Worm (Caenorhabditis elegans) whole organism, L1 larva: ENCODE data around the gene R11E3.19.

Experiments used
- C16A3.4 ChIP-seq: fragments of 150-350 bp; optimal IDR thresholded peaks from 2 replicates; lab custom pipeline; 2014; ENCODE audit warnings: missing biosample characterization, missing genetic modification characterization
- F16B12.6 ChIP-seq: fragments of 150-350 bp; optimal IDR thresholded peaks from 2 replicates; lab custom pipeline; 2014; ENCODE audit warnings: missing biosample characterization, missing genetic modification characterization
- alr-1 ChIP-seq: fragments of 200-800 bp; sonication (Bioruptor generic); optimal IDR thresholded peaks from 2 replicates; lab custom pipeline; 2018; ENCODE audit warnings: borderline replicate concordance, mild to moderate bottlenecking, missing genetic modification characterization, missing compliant biosample characterization
- aly-2 ChIP-seq: fragments of 150-350 bp; optimal IDR thresholded peaks from 2 replicates; lab custom pipeline; 2014; ENCODE audit warnings: missing biosample characterization, missing genetic modification characterization
- ceh-8 ChIP-seq: fragments of 200-800 bp; sonication (Bioruptor generic); optimal IDR thresholded peaks from 2 replicates; lab custom pipeline; 2018; ENCODE audit warnings: mild to moderate bottlenecking, missing genetic modification characterization, moderate library complexity, missing compliant biosample characterization
- ceh-90 ChIP-seq: sonication (generic microtip); optimal IDR thresholded peaks from 2 replicates; lab custom pipeline; 2016; ENCODE audit warnings: missing genetic modification characterization, missing compliant biosample characterization
- dpl-1 ChIP-seq, 3 experiments: fragments of 150-350 bp in 2 of 3; sonication (generic microtip) in 1 of 3; optimal IDR thresholded peaks; 2 replicates each; lab custom pipeline; 2014 to 2017; ENCODE audit warnings: missing biosample characterization in 3 of 3, missing genetic modification characterization in 3 of 3, missing genetic modification reagents in 3 of 3
- efl-1 ChIP-seq, 4 experiments: fragments of 150-350 bp; optimal IDR thresholded peaks in 3 of 4; peaks in 1 of 4; 1 replicate in 1 of 4; 2 replicates in 3 of 4; lab custom pipeline; 2014; ENCODE audit warnings: missing biosample characterization in 2 of 4, missing genetic modification characterization in 2 of 4, missing genetic modification reagents in 2 of 4
- egl-13 ChIP-seq: sonication (generic microtip); optimal IDR thresholded peaks from 2 replicates; lab custom pipeline; 2016; ENCODE audit warnings: missing genotype, missing genetic modification reagents, missing genetic modification characterization, missing compliant biosample characterization
- egl-27 ChIP-seq, 2 experiments: fragments of 150-350 bp in 1 of 2; sonication (generic microtip); optimal IDR thresholded peaks; 3 replicates each; lab custom pipeline; 2017 to 2018; ENCODE audit warnings: missing biosample characterization in 2 of 2, missing genetic modification characterization in 2 of 2, missing genetic modification reagents in 2 of 2
- elt-2 ChIP-seq: sonication (generic microtip); optimal IDR thresholded peaks from 2 replicates; lab custom pipeline; 2016; ENCODE audit warnings: missing genetic modification characterization, mild to moderate bottlenecking, inconsistent platforms, missing compliant biosample characterization, missing genetic modification reagents
- elt-3 ChIP-seq, 6 experiments: fragments of 150-350 bp in 1 of 6; sonication (generic microtip); optimal IDR thresholded peaks; 2 replicates each; lab custom pipeline; 2017 to 2018; ENCODE audit warnings: missing biosample characterization in 6 of 6, missing genetic modification characterization in 6 of 6, inconsistent platforms in 1 of 6
- hpl-2 ChIP-seq: fragments of 150-350 bp; optimal IDR thresholded peaks from 2 replicates; lab custom pipeline; 2014; ENCODE audit warnings: missing biosample characterization, missing genetic modification reagents, missing genetic modification characterization
- isw-1 ChIP-seq: fragments of 200-800 bp; sonication (Bioruptor generic); IDR thresholded peaks from 2 replicates; pipeline ENCODE4 v1.3.6; 2022; ENCODE audit warnings: missing genetic modification characterization, missing compliant biosample characterization
- lin-15B ChIP-seq: fragments of 150-350 bp; sonication (generic microtip); optimal IDR thresholded peaks from 3 replicates; lab custom pipeline; 2014; ENCODE audit warnings: missing biosample characterization, missing genetic modification characterization
- lin-35 ChIP-seq, 2 experiments: fragments of 150-350 bp; optimal IDR thresholded peaks; 2 replicates each; lab custom pipeline; 2014; ENCODE audit warnings: missing biosample characterization in 2 of 2, missing genetic modification characterization in 2 of 2, missing genetic modification reagents in 2 of 2
- lin-39 ChIP-seq: fragments of 150-350 bp; optimal IDR thresholded peaks from 2 replicates; lab custom pipeline; 2014; ENCODE audit warnings: missing biosample characterization, missing genetic modification reagents, missing genetic modification characterization
- mdl-1 ChIP-seq, 2 experiments: fragments of 150-350 bp; optimal IDR thresholded peaks; 2 replicates each; lab custom pipeline; 2014 to 2017; ENCODE audit warnings: missing biosample characterization in 2 of 2, missing genetic modification characterization in 2 of 2, inconsistent platforms in 1 of 2
- nhr-11 ChIP-seq: fragments of 150-350 bp; optimal IDR thresholded peaks from 2 replicates; lab custom pipeline; 2014; ENCODE audit warnings: missing biosample characterization, missing genetic modification characterization
- nhr-12 ChIP-seq: sonication (generic microtip); optimal IDR thresholded peaks from 2 replicates; lab custom pipeline; 2017; ENCODE audit warnings: missing biosample characterization, missing genetic modification characterization
- nhr-20 ChIP-seq: sonication (generic microtip); optimal IDR thresholded peaks from 2 replicates; lab custom pipeline; 2016; ENCODE audit warnings: mild to moderate bottlenecking, missing genetic modification characterization, missing compliant biosample characterization
- nhr-237 ChIP-seq: fragments of 150-350 bp; optimal IDR thresholded peaks from 2 replicates; lab custom pipeline; 2014; ENCODE audit warnings: missing biosample characterization, missing genetic modification characterization
- nhr-28 ChIP-seq: fragments of 150-350 bp; optimal IDR thresholded peaks from 2 replicates; lab custom pipeline; 2014; ENCODE audit warnings: missing biosample characterization, missing genetic modification characterization
- nhr-71 ChIP-seq: sonication (generic microtip); optimal IDR thresholded peaks from 2 replicates; lab custom pipeline; 2016; ENCODE audit warnings: mild to moderate bottlenecking, missing genetic modification characterization, moderate library complexity, missing compliant biosample characterization
- nhr-77 ChIP-seq: fragments of 150-350 bp; optimal IDR thresholded peaks from 2 replicates; lab custom pipeline; 2014; ENCODE audit warnings: missing biosample characterization, missing genetic modification characterization
- nhr-84 ChIP-seq: sonication (generic microtip); optimal IDR thresholded peaks from 2 replicates; lab custom pipeline; 2017; ENCODE audit warnings: missing biosample characterization, missing genetic modification characterization
- nhr-85 ChIP-seq: sonication (generic microtip); peaks from one replicate; lab custom pipeline; 2016; ENCODE audit warnings: missing genetic modification characterization, inconsistent platforms, missing compliant biosample characterization
- nhr-90 ChIP-seq: sonication (generic microtip); optimal IDR thresholded peaks from 2 replicates; lab custom pipeline; 2016; ENCODE audit warnings: mild to moderate bottlenecking, missing genetic modification characterization, missing compliant biosample characterization; ENCODE audit not compliant: poor library complexity
- skn-1 ChIP-seq: fragments of 150-350 bp; optimal IDR thresholded peaks from 2 replicates; lab custom pipeline; 2014; ENCODE audit warnings: missing biosample characterization, missing genetic modification characterization
- snpc-4 ChIP-seq: fragments of 150-350 bp; optimal IDR thresholded peaks from 2 replicates; lab custom pipeline; 2014; ENCODE audit warnings: missing biosample characterization, missing genetic modification characterization
- snu-23 ChIP-seq: sonication (generic microtip); optimal IDR thresholded peaks from 2 replicates; lab custom pipeline; 2016; ENCODE audit warnings: missing genetic modification characterization, missing compliant biosample characterization
- sptf-1 ChIP-seq: fragments of 150-350 bp; optimal IDR thresholded peaks from 2 replicates; lab custom pipeline; 2014; ENCODE audit warnings: missing biosample characterization, missing genetic modification characterization
- swsn-7 ChIP-seq: sonication (generic microtip); optimal IDR thresholded peaks from 2 replicates; lab custom pipeline; 2016; ENCODE audit warnings: missing genetic modification characterization, missing compliant biosample characterization
- unc-130 ChIP-seq: fragments of 150-350 bp; optimal IDR thresholded peaks from 2 replicates; lab custom pipeline; 2017; ENCODE audit warnings: missing biosample characterization, missing genetic modification characterization, inconsistent platforms
- unc-86 ChIP-seq: sonication (generic microtip); optimal IDR thresholded peaks from 2 replicates; lab custom pipeline; 2016; ENCODE audit warnings: missing genetic modification characterization, missing compliant biosample characterization
- vab-15 ChIP-seq: sonication (generic microtip); optimal IDR thresholded peaks from 2 replicates; lab custom pipeline; 2017; ENCODE audit warnings: missing genotype, mild to moderate bottlenecking, missing genetic modification characterization, missing compliant biosample characterization
- xbp-1 ChIP-seq: sonication (generic microtip); optimal IDR thresholded peaks from 2 replicates; lab custom pipeline; 2016; ENCODE audit warnings: missing genetic modification characterization, missing compliant biosample characterization
- zip-4 ChIP-seq: fragments of 200-800 bp; sonication (Bioruptor generic); optimal IDR thresholded peaks from 2 replicates; lab custom pipeline; 2018; ENCODE audit warnings: mild to moderate bottlenecking, missing genetic modification characterization, moderate library complexity, missing compliant biosample characterization
- ztf-4 ChIP-seq: fragments of 150-350 bp; optimal IDR thresholded peaks from 2 replicates; lab custom pipeline; 2014; ENCODE audit warnings: missing biosample characterization, missing genetic modification characterization

R11E3.19 gene

ce11 chrIV:4776001-4776400 lies at the start of gene R11E3.19:
Gene R11E3.19 (minus strand): TSS chrIV:4776101.
- TF ChIP-seq vab-15 (tag; lab: Kevin White, UChicago): no peak

- TF ChIP-seq efl-1 (optimal IDR thresholded peaks at IDR 0.05; lab: Kevin White, UChicago): no peak
- peak in 1 of 2 experiments; percentile 54 for TF ChIP-seq efl-1 (GFP tag; optimal IDR thresholded peaks at IDR 0.05 in 1 of 2; lab: Kevin White, UChicago)
- TF ChIP-seq nhr-12: no peak
- no peak for TF ChIP-seq egl-27 (tag; optimal IDR thresholded peaks at IDR 0.05; lab: Kevin White, UChicago)
Observed at ce11 chrIV:4821843-4822242, 45.9 kb upstream of the R11E3.19 start.

ce11 chrIV:4821054-4821453 lies 45.2 kb upstream of the R11E3.19 start, which contains the start of gene H06H21.8:
Gene H06H21.8 (minus strand): TSS chrIV:4821131.
- TF ChIP-seq mdl-1 (tag; optimal IDR thresholded peaks at IDR 0.05; lab: Kevin White, UChicago) (no peak), lin-35 (GFP tag; optimal IDR thresholded peaks at IDR 0.05; lab: Kevin White, UChicago) (peak in 1 of 2 experiments; percentile 11), elt-2 (peak; percentile 35), efl-1 (optimal IDR thresholded peaks at IDR 0.05; lab: Kevin White, UChicago) (no peak), efl-1 (GFP tag; optimal IDR thresholded peaks at IDR 0.05 in 1 of 2; lab: Kevin White, UChicago) (peak in 1 of 2 experiments; percentile 76)
- TF ChIP-seq, all 84 proteins: peak for 3

ce11 chrIV:4814185-4814584 lies 38.3 kb upstream of the R11E3.19 start, which contains the start of gene srw-94:
Gene srw-94 (plus strand): TSS chrIV:4814485.
- TF ChIP-seq lin-39: no peak
- no peak for TF ChIP-seq snpc-4 (tag; lab: Kevin White, UChicago)
- TF ChIP-seq lin-15B (tag; lab: Kevin White, UChicago): no peak
- TF ChIP-seq hpl-2 (GFP tag; lab: Kevin White, UChicago): no peak
- no peak for TF ChIP-seq sptf-1 (tag; lab: Kevin White, UChicago)
- no peak for TF ChIP-seq F16B12.6 (tag; lab: Kevin White, UChicago)
- no peak for TF ChIP-seq ceh-90 (tag; lab: Kevin White, UChicago)
- no peak for TF ChIP-seq ztf-4
- no peak for TF ChIP-seq unc-130
- TF ChIP-seq snu-23 (GFP tag; lab: Kevin White, UChicago): no peak
- TF ChIP-seq elt-3 (tag; optimal IDR thresholded peaks at IDR 0.05; lab: Kevin White, UChicago): no peak
- TF ChIP-seq nhr-237 (tag; lab: Kevin White, UChicago): no peak
- no peak for TF ChIP-seq nhr-90
- no peak for TF ChIP-seq dpl-1 (GFP tag; optimal IDR thresholded peaks at IDR 0.05; lab: Kevin White, UChicago)
- TF ChIP-seq ceh-8 (GFP tag; lab: Kevin White, UChicago): no peak
- no peak for TF ChIP-seq nhr-11
- no peak for TF ChIP-seq alr-1 (tag; lab: Kevin White, UChicago)
- no peak for TF ChIP-seq nhr-28 (tag; lab: Kevin White, UChicago)
- no peak for TF ChIP-seq nhr-71 (tag; lab: Kevin White, UChicago)
- TF ChIP-seq nhr-20 (tag; lab: Kevin White, UChicago): no peak

ce11 chrIV:4811863-4812262 lies 36.0 kb upstream of the R11E3.19 start, which contains the start of gene srw-95:
Gene srw-95 (plus strand): TSS chrIV:4812075.
- TF ChIP-seq C16A3.4 (tag; lab: Kevin White, UChicago) (no peak), ceh-90 (tag; lab: Kevin White, UChicago) (no peak), efl-1 (optimal IDR thresholded peaks at IDR 0.05; lab: Kevin White, UChicago) (no peak), efl-1 (GFP tag; optimal IDR thresholded peaks at IDR 0.05 in 1 of 2; lab: Kevin White, UChicago) (peak in 1 of 2 experiments; percentile 83), egl-27 (tag; optimal IDR thresholded peaks at IDR 0.05; lab: Kevin White, UChicago) (no peak), dpl-1 (GFP tag; optimal IDR thresholded peaks at IDR 0.05; lab: Kevin White, UChicago) (no peak), nhr-84 (no peak)

ce11 chrIV:4810377-4810984 lies 34.6 kb upstream of the R11E3.19 start, which contains the start of gene eif-1.A:
Gene eif-1.A (plus strand): TSS chrIV:4810934.
- TF ChIP-seq nhr-77 (tag; lab: Kevin White, UChicago) (no peak), lin-39 (peak; percentile 12), C16A3.4 (tag; lab: Kevin White, UChicago) (peak; percentile 75), nhr-90 (peak; percentile 54), elt-3 (tag; optimal IDR thresholded peaks at IDR 0.05; lab: Kevin White, UChicago) (peak in 1 of 6 experiments; percentile 61), efl-1 (optimal IDR thresholded peaks at IDR 0.05; lab: Kevin White, UChicago) (peak; percentile 63 to 66), efl-1 (GFP tag; optimal IDR thresholded peaks at IDR 0.05 in 1 of 2; lab: Kevin White, UChicago) (peak; percentile 69 to 96), unc-86 (tag; lab: Kevin White, UChicago) (peak; percentile 7), xbp-1 (tag; lab: Kevin White, UChicago) (peak; percentile 45), zip-4 (GFP tag; lab: Kevin White, UChicago) (no peak), nhr-20 (tag; lab: Kevin White, UChicago) (peak; percentile 54), aly-2 (no peak), alr-1 (tag; lab: Kevin White, UChicago) (no peak), isw-1 (GFP tag; lab: Robert Waterston, UW) (peak; percentile 28; the same call in 1 of the 2 replicates), swsn-7 (tag; lab: Kevin White, UChicago) (peak; percentile 47), skn-1 (peak; percentile 81), nhr-12 (no peak), egl-13 (peak; percentile 13), nhr-85 (tag; lab: Kevin White, UChicago) (peak; percentile 61), nhr-71 (tag; lab: Kevin White, UChicago) (peak; percentile 63)
